Worm (Caenorhabditis elegans) whole organism, dauer: ENCODE data around the gene C17C3.1.

Experiments
- unc-62 ChIP-seq: sonication (generic microtip); optimal IDR thresholded peaks from 2 replicates; lab custom pipeline; 2017; ENCODE audit warnings: missing biosample characterization, missing genetic modification reagents, missing genetic modification characterization

Gene C17C3.1

ce11 chrII:5549746-5550145, 20.6 kb upstream of the C17C3.1 start, which contains the start of gene C17C3.6:
Gene C17C3.6, plus strand, starts transcription at chrII:5550046.
- no peak for TF ChIP-seq unc-62 (GFP tag; lab: Kevin White, UChicago)

ce11 chrII:5551517-5551916, 18.9 kb upstream of the C17C3.1 start, which contains the start of gene C17C3.5:
Gene C17C3.5, plus strand, starts transcription at chrII:5551817.
- TF ChIP-seq unc-62 (GFP tag; lab: Kevin White, UChicago), result no peak

- no peak for TF ChIP-seq unc-62 (GFP tag; lab: Kevin White, UChicago)
These were observed 16.8 kb upstream of the C17C3.1 start for ce11 chrII:5553531-5553930.

DNA sequence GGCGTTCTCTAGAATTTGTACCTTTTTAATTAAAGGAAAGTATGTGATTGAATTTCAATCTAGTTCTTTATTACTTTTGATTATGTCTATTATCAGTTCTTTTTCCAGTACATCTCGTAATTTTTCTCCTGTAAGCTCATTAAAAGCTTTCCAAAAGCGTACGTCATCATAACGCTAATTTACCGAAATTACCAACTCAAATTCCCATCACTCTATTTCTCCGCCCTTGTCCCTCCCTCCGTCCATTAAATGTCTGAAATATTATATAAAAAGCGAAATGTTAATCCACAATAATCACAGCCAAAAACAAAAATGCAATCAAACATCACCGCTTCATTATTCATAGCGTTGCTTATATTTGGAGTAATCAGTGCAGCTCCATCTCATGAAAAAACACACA, 16.1 kb upstream of the C17C3.1 start, which contains the start of gene ins-12:
Gene ins-12 (plus strand): TSS at position 301 of the 400 bp plus-strand sequence.
- no peak for TF ChIP-seq unc-62 (GFP tag; lab: Kevin White, UChicago)

ce11 chrII:5554788-5555187, 15.6 kb upstream of the C17C3.1 start:
- no peak for TF ChIP-seq unc-62 (GFP tag; lab: Kevin White, UChicago)

- no peak for TF ChIP-seq unc-62 (GFP tag; lab: Kevin White, UChicago)
These were observed 14.8 kb upstream of the C17C3.1 start for ce11 chrII:5555522-5555921.

DNA sequence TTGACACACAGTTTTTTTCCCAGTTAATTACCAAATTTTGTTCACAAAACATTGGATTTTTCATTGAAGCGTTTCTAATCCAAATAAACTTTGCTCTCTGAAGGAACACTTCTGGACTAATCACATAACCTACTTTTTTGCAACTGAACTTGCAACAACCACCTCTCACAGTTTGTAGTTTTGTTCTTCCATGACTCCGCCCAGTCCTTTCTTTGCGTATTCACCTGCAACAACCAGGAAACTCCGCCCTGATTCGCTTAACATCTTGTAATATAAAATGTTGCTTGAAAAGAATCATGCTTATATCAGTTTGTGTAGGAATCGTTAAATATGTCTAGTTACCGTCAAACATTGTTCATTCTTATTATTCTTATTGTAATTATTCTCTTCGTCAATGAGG, 13.9 kb upstream of the C17C3.1 start, which contains the start of gene ins-11:
Gene ins-11 (plus strand): TSS at position 301 of the 400 bp plus-strand sequence.
- TF ChIP-seq unc-62 (GFP tag; lab: Kevin White, UChicago), result no peak

ce11 chrII:5557134-5557533, 13.2 kb upstream of the C17C3.1 start:
- TF ChIP-seq unc-62 (GFP tag; lab: Kevin White, UChicago), result no peak

DNA sequence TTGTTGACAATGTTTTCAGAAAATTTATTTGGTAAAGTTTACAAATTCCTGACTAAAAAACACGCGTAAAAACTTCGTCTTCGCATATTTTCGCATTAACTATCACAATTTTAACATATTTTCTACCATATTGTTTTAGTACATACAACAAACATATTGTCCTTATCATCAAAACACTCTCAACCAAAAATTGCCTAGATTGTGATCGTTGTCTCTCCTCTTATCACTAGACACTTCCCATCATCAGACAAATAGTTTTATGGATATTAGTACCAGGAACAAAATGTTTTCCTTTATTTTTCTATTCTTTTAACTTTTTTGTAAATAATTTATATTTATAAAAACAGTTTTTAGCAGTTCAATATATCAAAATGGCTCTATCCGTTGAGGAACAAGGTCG, 9.0 kb upstream of the C17C3.1 start, which contains the start of gene C17C3.3:
Gene C17C3.3 (plus strand): TSS at position 346 of the 400 bp plus-strand sequence.
- no peak for TF ChIP-seq unc-62 (GFP tag; lab: Kevin White, UChicago)

ce11 chrII:5565082-5565623, 5.2 kb upstream of the C17C3.1 start:
- TF ChIP-seq unc-62 (GFP tag; lab: Kevin White, UChicago), result no peak

DNA sequence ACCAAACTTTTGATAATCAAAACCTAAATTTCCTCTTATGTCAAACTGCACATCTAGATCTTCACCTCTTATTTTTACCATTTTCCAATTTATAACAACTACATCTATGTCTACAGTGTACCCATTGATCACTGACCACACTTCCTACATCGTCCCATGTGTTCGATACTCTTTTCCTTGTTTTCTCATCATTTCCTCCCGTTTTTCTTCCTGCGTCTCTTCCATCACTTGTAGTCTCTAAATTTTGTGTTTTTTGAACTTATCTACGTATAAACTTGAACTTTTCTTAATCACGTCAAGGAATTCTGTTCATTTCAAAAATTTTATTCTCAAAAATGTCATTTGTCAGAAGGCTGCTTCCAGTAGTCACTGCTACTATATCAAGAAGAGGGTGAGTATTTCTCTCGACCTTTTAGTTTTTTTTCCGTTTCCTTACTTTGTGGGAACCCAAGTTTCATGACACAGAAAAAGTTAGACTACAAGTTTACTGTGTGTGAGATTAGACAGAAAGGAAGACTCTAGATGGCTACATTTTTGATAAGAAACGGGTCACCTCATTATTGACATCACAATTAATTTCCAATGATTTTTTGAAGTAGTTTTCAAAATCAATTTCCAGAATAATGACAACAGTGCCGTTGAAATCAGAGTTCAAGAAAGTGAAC, 1.8 kb downstream of the C17C3.1 start:
- TF ChIP-seq unc-62 (GFP tag; lab: Kevin White, UChicago), result no peak

- no peak for TF ChIP-seq unc-62 (GFP tag; lab: Kevin White, UChicago)
These were observed 4.6 kb downstream of the C17C3.1 start for ce11 chrII:5574925-5575324.

DNA sequence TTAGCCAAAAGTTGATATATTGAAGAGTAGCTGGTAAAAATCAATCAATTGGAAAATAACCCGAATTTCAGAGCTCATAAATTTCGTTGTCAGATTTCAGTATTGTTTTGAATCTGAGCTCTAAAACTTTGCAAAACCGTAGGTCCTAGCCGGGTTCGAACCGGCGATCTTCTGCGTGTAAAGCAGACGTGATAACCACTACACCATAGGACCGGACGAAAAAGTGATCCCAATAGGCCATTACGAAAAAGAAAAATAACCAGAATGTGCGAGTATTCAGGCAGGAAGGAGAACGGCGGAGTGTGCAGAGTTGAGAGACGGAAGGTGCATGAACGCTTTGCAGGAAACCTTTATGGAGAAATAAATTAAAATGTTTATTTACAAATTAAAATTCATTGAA, 6.7 kb downstream of the C17C3.1 start:
- no peak for TF ChIP-seq unc-62 (GFP tag; lab: Kevin White, UChicago)

ce11 chrII:5578035-5578434, 7.7 kb downstream of the C17C3.1 start, which contains the start of gene T25E4.1:
Gene T25E4.1, plus strand, starts transcription at chrII:5578335.
- no peak for TF ChIP-seq unc-62 (GFP tag; lab: Kevin White, UChicago)

ce11 chrII:5578714-5579113, 8.3 kb downstream of the C17C3.1 start:
- TF ChIP-seq unc-62 (GFP tag; lab: Kevin White, UChicago), result no peak

- no peak for TF ChIP-seq unc-62 (GFP tag; lab: Kevin White, UChicago)
These were observed 8.9 kb downstream of the C17C3.1 start for ce11 chrII:5579236-5579635.

- no peak for TF ChIP-seq unc-62 (GFP tag; lab: Kevin White, UChicago)
These were observed 11.9 kb downstream of the C17C3.1 start, which contains the start of gene T25E4.2 for ce11 chrII:5582309-5582708. Gene T25E4.2, minus strand, starts transcription at chrII:5582409.
